Worm (Caenorhabditis elegans): Measurements from ENCODE around the gene rhi-1.

- TF ChIP-seq lsy-2 (tag; optimal IDR thresholded peaks at IDR 0.05) (no peak), blmp-1 (tag; optimal IDR thresholded peaks at IDR 0.05) (no peak), mep-1 (tag; optimal IDR thresholded peaks at IDR 0.05) (no peak)
Observed at ce11 chrX:4490400-4490799, 17.9 kb upstream of the rhi-1 start.

Data from whole organism, mixed stage, embryonic.